Worm (Caenorhabditis elegans) whole organism, early embryonic: ENCODE measurements around the gene aagr-1.
"Not testable (repeated sequence)": the region's sequence is repeated elsewhere in the genome, so short reads cannot be mapped to it uniquely, and the experiment has no call there.

Experiments
- B0310.2 ChIP-seq: sonication (generic microtip); optimal IDR thresholded peaks from 2 replicates; lab custom pipeline; 2016; ENCODE audit warnings: mild to moderate bottlenecking, missing genetic modification characterization, missing compliant biosample characterization
- F13C5.2 ChIP-seq: sonication (generic microtip); optimal IDR thresholded peaks from 2 replicates; lab custom pipeline; 2017; ENCODE audit warnings: mild to moderate bottlenecking, missing genetic modification characterization, inconsistent platforms, missing compliant biosample characterization
- aly-1 ChIP-seq: sonication (generic microtip); optimal IDR thresholded peaks from 2 replicates; lab custom pipeline; 2016; ENCODE audit warnings: missing genetic modification characterization, missing compliant biosample characterization
- ama-1 ChIP-seq: fragments of 150-350 bp; optimal IDR thresholded peaks from 2 replicates; lab custom pipeline; 2014
- ceh-13 ChIP-seq: fragments of 200-800 bp; sonication (Bioruptor generic); optimal IDR thresholded peaks from 2 replicates; lab custom pipeline; 2018; ENCODE audit warnings: mild to moderate bottlenecking, missing genetic modification characterization, missing compliant biosample characterization
- ceh-36 ChIP-seq: sonication (generic microtip); optimal IDR thresholded peaks from 2 replicates; lab custom pipeline; 2016; ENCODE audit warnings: missing genetic modification characterization, inconsistent platforms, missing compliant biosample characterization
- ets-7 ChIP-seq: sonication (generic microtip); optimal IDR thresholded peaks from 2 replicates; lab custom pipeline; 2016; ENCODE audit warnings: missing genotype, missing genetic modification characterization, missing compliant biosample characterization
- flt-1 ChIP-seq: fragments of 200-800 bp; sonication (Bioruptor generic); IDR thresholded peaks from 2 replicates; pipeline ENCODE4 v1.3.6; 2022; ENCODE audit warnings: missing genetic modification characterization, missing compliant biosample characterization
- hmg-4 ChIP-seq: fragments of 200-800 bp; sonication (Bioruptor generic); optimal IDR thresholded peaks from 2 replicates; lab custom pipeline; 2018; ENCODE audit warnings: mild to moderate bottlenecking, missing genetic modification characterization, missing compliant biosample characterization
- tbx-37 ChIP-seq: fragments of 200-800 bp; sonication (Bioruptor generic); conservative IDR thresholded peaks from 2 replicates; pipeline ENCODE4 v1.3.6; 2022; ENCODE audit warnings: missing genetic modification reagents, missing genetic modification characterization, missing compliant biosample characterization

ce11 chrIV:8412538-8412937, 46.2 kb downstream of the aagr-1 start:
- not testable (repeated sequence) for TF ChIP-seq hmg-4 (GFP tag; lab: Kevin White, UChicago); ceh-36; ama-1 (lab: Kevin White, UChicago); ets-7 (tag; lab: Kevin White, UChicago); B0310.2 (tag; lab: Kevin White, UChicago); F13C5.2; aly-1; ceh-13 (GFP tag; lab: Kevin White, UChicago); tbx-37 (GFP tag; lab: Robert Waterston, UW)
- peak; percentile 69 for TF ChIP-seq flt-1 (GFP tag; lab: Robert Waterston, UW)
